Worm (Caenorhabditis elegans) whole organism, mixed stage, embryonic: Measurements from ENCODE around the gene daf-12.

Experiments
- blmp-1 ChIP-seq: fragments of 150-350 bp; optimal IDR thresholded peaks from 2 replicates; lab custom pipeline; 2014; ENCODE audit warnings: missing biosample characterization, missing genetic modification characterization
- elt-1 ChIP-seq: sonication (generic microtip); optimal IDR thresholded peaks from 2 replicates; lab custom pipeline; 2017; ENCODE audit warnings: missing genetic modification characterization, mild to moderate bottlenecking, missing compliant biosample characterization, antibody characterized with exemption, moderate library complexity, borderline replicate concordance; ENCODE audit not compliant: insufficient read depth
- lin-13 ChIP-seq: fragments of 150-350 bp; optimal IDR thresholded peaks from 2 replicates; lab custom pipeline; 2014; ENCODE audit warnings: missing biosample characterization, missing genetic modification characterization
- lsy-2 ChIP-seq: fragments of 150-350 bp; optimal IDR thresholded peaks from 2 replicates; lab custom pipeline; 2014; ENCODE audit warnings: missing biosample characterization, missing genetic modification characterization
- mep-1 ChIP-seq: fragments of 150-350 bp; optimal IDR thresholded peaks from 2 replicates; lab custom pipeline; 2017; ENCODE audit warnings: missing biosample characterization, missing genetic modification reagents, missing genetic modification characterization, inconsistent platforms
- mls-2 ChIP-seq: sonication (generic microtip); optimal IDR thresholded peaks from 2 replicates; lab custom pipeline; 2016; ENCODE audit warnings: mild to moderate bottlenecking, missing genetic modification characterization, moderate library complexity, missing compliant biosample characterization
- nhr-237 ChIP-seq: fragments of 150-350 bp; optimal IDR thresholded peaks from 2 replicates; lab custom pipeline; 2014; ENCODE audit warnings: missing biosample characterization, missing genetic modification characterization
- nhr-76 ChIP-seq: sonication (generic microtip); optimal IDR thresholded peaks from 2 replicates; lab custom pipeline; 2017; ENCODE audit warnings: missing biosample characterization, missing genetic modification characterization
- pha-4 ChIP-seq: fragments of 150-350 bp; optimal IDR thresholded peaks from 2 replicates; lab custom pipeline; 2018; ENCODE audit warnings: missing biosample characterization, missing genetic modification reagents, missing genetic modification characterization
- unc-62 ChIP-seq: fragments of 150-350 bp; optimal IDR thresholded peaks from 2 replicates; lab custom pipeline; 2014; ENCODE audit warnings: missing biosample characterization, missing genetic modification reagents, missing genetic modification characterization
- zip-8 ChIP-seq: fragments of 150-350 bp; optimal IDR thresholded peaks from 2 replicates; lab custom pipeline; 2014; ENCODE audit warnings: missing biosample characterization, missing genetic modification characterization

- TF ChIP-seq nhr-76 (no peak), blmp-1 (tag; lab: Kevin White, UChicago) (no peak), nhr-237 (no peak), pha-4 (no peak), lin-13 (tag; lab: Kevin White, UChicago) (no peak), unc-62 (no peak), mep-1 (no peak), lsy-2 (tag; lab: Kevin White, UChicago) (no peak), zip-8 (tag; lab: Kevin White, UChicago) (no peak), mls-2 (tag; lab: Kevin White, UChicago) (no peak), elt-1 (tag; lab: Kevin White, UChicago) (no peak)
These were observed 19.7 kb upstream of the daf-12 start for ce11 chrX:10616041-10616440.
